Worm (Caenorhabditis elegans) whole organism, young adult: ENCODE results near the gene trx-3.

ENCODE experiments used
- B0261.1 ChIP-seq: sonication (generic microtip); optimal IDR thresholded peaks from 2 replicates; lab custom pipeline; 2016; ENCODE audit warnings: mild to moderate bottlenecking, missing genetic modification characterization, moderate library complexity, missing compliant biosample characterization
- B0336.3 ChIP-seq: fragments of 200-800 bp; sonication (Bioruptor generic); IDR thresholded peaks from 2 replicates; pipeline ENCODE4 v1.3.6; 2022; ENCODE audit warnings: missing genetic modification characterization, missing compliant biosample characterization
- F10E7.11 ChIP-seq: sonication (generic microtip); optimal IDR thresholded peaks from 2 replicates; lab custom pipeline; 2017; ENCODE audit warnings: mild to moderate bottlenecking, missing genetic modification characterization, moderate library complexity, missing compliant biosample characterization
- F37B4.10 ChIP-seq: fragments of 200-800 bp; sonication (Bioruptor generic); IDR thresholded peaks from 2 replicates; pipeline ENCODE4 v1.3.6; 2022; ENCODE audit warnings: missing genetic modification characterization, missing compliant biosample characterization
- F49E8.2 ChIP-seq: sonication (generic microtip); optimal IDR thresholded peaks from 3 replicates; lab custom pipeline; 2017; ENCODE audit warnings: missing genetic modification characterization, mild to moderate bottlenecking, missing compliant biosample characterization, antibody characterized with exemption, moderate library complexity; ENCODE audit not compliant: insufficient read depth
- F55B11.4 ChIP-seq: sonication (generic microtip); optimal IDR thresholded peaks from 2 replicates; lab custom pipeline; 2016; ENCODE audit warnings: missing compliant biosample characterization, missing genetic modification characterization, borderline replicate concordance; ENCODE audit not compliant: insufficient read depth
- F57C9.4 ChIP-seq: sonication (generic microtip); optimal IDR thresholded peaks from 2 replicates; lab custom pipeline; 2017; ENCODE audit warnings: mild to moderate bottlenecking, missing genetic modification characterization, missing compliant biosample characterization
- T07F8.4 ChIP-seq: sonication (generic microtip); optimal IDR thresholded peaks from 2 replicates; lab custom pipeline; 2016; ENCODE audit warnings: mild to moderate bottlenecking, missing genetic modification characterization, moderate library complexity, missing compliant biosample characterization
- Y79H2A.3 ChIP-seq: fragments of 200-800 bp; sonication (Bioruptor generic); conservative IDR thresholded peaks from 2 replicates; pipeline ENCODE4 v1.3.6; 2022; ENCODE audit warnings: missing genetic modification reagents, missing genetic modification characterization, missing compliant biosample characterization
- ZK185.1 ChIP-seq: sonication (generic microtip); optimal IDR thresholded peaks from 2 replicates; lab custom pipeline; 2016; ENCODE audit warnings: mild to moderate bottlenecking, missing genetic modification characterization, missing compliant biosample characterization; ENCODE audit not compliant: poor library complexity, severe bottlenecking
- ama-1 ChIP-seq, 3 experiments: fragments of 150-350 bp in 1 of 3; sonication (generic microtip) in 2 of 3; optimal IDR thresholded peaks; 2 replicates each; lab custom pipeline; 2014 to 2018; ENCODE audit warnings: missing biosample characterization in 2 of 3, missing genetic modification characterization in 2 of 3, missing genetic modification reagents in 2 of 3
- aptf-2 ChIP-seq: fragments of 200-800 bp; sonication (Bioruptor generic); conservative IDR thresholded peaks from 2 replicates; pipeline ENCODE4 v1.3.6; 2022; ENCODE audit warnings: missing genetic modification reagents, missing genetic modification characterization, missing compliant biosample characterization
- attf-5 ChIP-seq: fragments of 200-800 bp; sonication (Bioruptor generic); optimal IDR thresholded peaks from 2 replicates; lab custom pipeline; 2018; ENCODE audit warnings: mild to moderate bottlenecking, missing genetic modification characterization, missing compliant biosample characterization
- ccch-3 ChIP-seq: fragments of 200-800 bp; sonication (Bioruptor generic); optimal IDR thresholded peaks from 2 replicates; lab custom pipeline; 2018; ENCODE audit warnings: mild to moderate bottlenecking, missing genetic modification characterization, missing compliant biosample characterization
- cebp-2 ChIP-seq: fragments of 200-800 bp; sonication (Bioruptor generic); IDR thresholded peaks from 2 replicates; pipeline ENCODE4 v1.3.6; 2022; ENCODE audit warnings: missing genetic modification characterization, missing compliant biosample characterization
- ceh-40 ChIP-seq: fragments of 200-800 bp; sonication (Bioruptor generic); IDR thresholded peaks from 2 replicates; pipeline ENCODE4 v1.3.6; 2022; ENCODE audit warnings: missing genetic modification characterization, missing compliant biosample characterization
- dpff-1 ChIP-seq: sonication (generic microtip); optimal IDR thresholded peaks from 2 replicates; lab custom pipeline; 2017; ENCODE audit warnings: mild to moderate bottlenecking, missing genetic modification characterization, missing compliant biosample characterization
- egl-18 ChIP-seq: fragments of 200-800 bp; sonication (Bioruptor generic); IDR thresholded peaks from 2 replicates; pipeline ENCODE4 v1.3.6; 2022; ENCODE audit warnings: missing genetic modification reagents, missing genetic modification characterization, missing compliant biosample characterization
- hlh-12 ChIP-seq: sonication (generic microtip); optimal IDR thresholded peaks from 2 replicates; lab custom pipeline; 2016; ENCODE audit warnings: missing genetic modification characterization, missing compliant biosample characterization
- hlh-26 ChIP-seq: fragments of 200-800 bp; sonication (Bioruptor generic); conservative IDR thresholded peaks from 2 replicates; pipeline ENCODE4 v1.3.6; 2022; ENCODE audit warnings: missing genetic modification reagents, missing genetic modification characterization, missing compliant biosample characterization
- hrde-1 ChIP-seq: sonication (generic microtip); optimal IDR thresholded peaks from 2 replicates; lab custom pipeline; 2016; ENCODE audit warnings: missing genetic modification characterization, mild to moderate bottlenecking, missing compliant biosample characterization, moderate library complexity, missing genotype, missing genetic modification reagents, borderline replicate concordance
- lag-1 ChIP-seq: fragments of 200-800 bp; sonication (Bioruptor generic); IDR thresholded peaks from 2 replicates; pipeline ENCODE4 v1.3.6; 2022; ENCODE audit warnings: missing genetic modification reagents, missing genetic modification characterization, missing compliant biosample characterization
- let-526 ChIP-seq: fragments of 200-800 bp; sonication (Bioruptor generic); IDR thresholded peaks from 2 replicates; pipeline ENCODE4 v1.3.6; 2022; ENCODE audit warnings: missing genetic modification reagents, missing genetic modification characterization, missing compliant biosample characterization
- let-607 ChIP-seq, 2 experiments: fragments of 200-800 bp in 1 of 2; sonication (Bioruptor generic) in 1 of 2; sonication (generic microtip) in 1 of 2; optimal IDR thresholded peaks; 2 replicates each; lab custom pipeline; 2016 to 2018; ENCODE audit warnings: mild to moderate bottlenecking in 2 of 2, missing compliant biosample characterization in 2 of 2, missing genetic modification characterization in 2 of 2, moderate library complexity in 2 of 2, missing genotype in 1 of 2
- lin-26 ChIP-seq: fragments of 200-800 bp; sonication (Bioruptor generic); IDR thresholded peaks from 2 replicates; pipeline ENCODE4 v1.3.6; 2022; ENCODE audit warnings: missing genetic modification reagents, missing genetic modification characterization, missing compliant biosample characterization
- lsl-1 ChIP-seq: fragments of 200-800 bp; sonication (Bioruptor generic); optimal IDR thresholded peaks from 2 replicates; lab custom pipeline; 2018; ENCODE audit warnings: mild to moderate bottlenecking, missing genetic modification characterization, moderate library complexity, missing compliant biosample characterization
- madf-10 ChIP-seq: sonication (generic microtip); optimal IDR thresholded peaks from 2 replicates; lab custom pipeline; 2016; ENCODE audit warnings: mild to moderate bottlenecking, missing genetic modification characterization, missing compliant biosample characterization
- madf-8 ChIP-seq: fragments of 200-800 bp; sonication (Bioruptor generic); conservative IDR thresholded peaks from 2 replicates; pipeline ENCODE4 v1.3.6; 2022; ENCODE audit warnings: missing genetic modification reagents, missing genetic modification characterization, missing compliant biosample characterization
- mcd-1 ChIP-seq: fragments of 200-800 bp; sonication (Bioruptor generic); IDR thresholded peaks from 2 replicates; pipeline ENCODE4 v1.3.6; 2022; ENCODE audit warnings: missing genetic modification reagents, missing genetic modification characterization, missing compliant biosample characterization
- mel-28 ChIP-seq: sonication (generic microtip); optimal IDR thresholded peaks from 2 replicates; lab custom pipeline; 2016; ENCODE audit warnings: borderline replicate concordance, mild to moderate bottlenecking, missing genetic modification characterization, missing compliant biosample characterization
- mes-4 ChIP-seq: sonication (generic microtip); optimal IDR thresholded peaks from 2 replicates; lab custom pipeline; 2016; ENCODE audit warnings: missing genotype, missing genetic modification characterization, missing compliant biosample characterization
- nhr-120 ChIP-seq: fragments of 200-800 bp; sonication (Bioruptor generic); IDR thresholded peaks from 2 replicates; pipeline ENCODE4 v1.3.6; 2022; ENCODE audit warnings: missing genetic modification characterization, missing compliant biosample characterization
- nhr-179 ChIP-seq: sonication (generic microtip); optimal IDR thresholded peaks from 2 replicates; lab custom pipeline; 2016; ENCODE audit warnings: mild to moderate bottlenecking, missing genetic modification characterization, missing compliant biosample characterization
- nhr-27 ChIP-seq: fragments of 200-800 bp; sonication (Bioruptor generic); optimal IDR thresholded peaks from 2 replicates; lab custom pipeline; 2018; ENCODE audit warnings: mild to moderate bottlenecking, missing genetic modification characterization, moderate library complexity, missing compliant biosample characterization
- pbrm-1 ChIP-seq: fragments of 200-800 bp; sonication (Bioruptor generic); IDR thresholded peaks from 2 replicates; pipeline ENCODE4 v1.3.6; 2022; ENCODE audit warnings: missing genetic modification reagents, missing genetic modification characterization, missing compliant biosample characterization
- pha-4 ChIP-seq: fragments of 150-350 bp; sonication (generic microtip); optimal IDR thresholded peaks from 2 replicates; lab custom pipeline; 2014; ENCODE audit warnings: missing biosample characterization, missing genetic modification reagents, missing genetic modification characterization
- rcor-1 ChIP-seq: fragments of 200-800 bp; sonication (Bioruptor generic); IDR thresholded peaks from 2 replicates; pipeline ENCODE4 v1.3.6; 2022; ENCODE audit warnings: missing genetic modification reagents, missing genetic modification characterization, missing compliant biosample characterization
- repo-1 ChIP-seq: sonication (generic microtip); optimal IDR thresholded peaks from 2 replicates; lab custom pipeline; 2017; ENCODE audit warnings: mild to moderate bottlenecking, missing genetic modification characterization, missing compliant biosample characterization
- sdz-38 ChIP-seq: sonication (generic microtip); optimal IDR thresholded peaks from 2 replicates; lab custom pipeline; 2016; ENCODE audit warnings: missing genotype, missing genetic modification characterization, missing compliant biosample characterization
- sea-2 ChIP-seq: fragments of 200-800 bp; sonication (Bioruptor generic); IDR thresholded peaks from 2 replicates; pipeline ENCODE4 v1.3.6; 2022; ENCODE audit warnings: missing genetic modification characterization, missing compliant biosample characterization
- snpc-1.3 ChIP-seq: sonication (generic microtip); optimal IDR thresholded peaks from 2 replicates; lab custom pipeline; 2017; ENCODE audit warnings: missing genetic modification characterization, mild to moderate bottlenecking, missing compliant biosample characterization, antibody characterized with exemption, moderate library complexity, missing genotype, missing genetic modification reagents; ENCODE audit not compliant: insufficient read depth
- unc-130 ChIP-seq: sonication (generic microtip); optimal IDR thresholded peaks from 2 replicates; lab custom pipeline; 2016; ENCODE audit warnings: missing genetic modification reagents, missing genetic modification characterization, missing compliant biosample characterization
- unc-62 ChIP-seq: fragments of 150-350 bp; optimal IDR thresholded peaks from 2 replicates; lab custom pipeline; 2014; ENCODE audit warnings: missing biosample characterization, missing genetic modification reagents, missing genetic modification characterization
- xnd-1 ChIP-seq: sonication (generic microtip); optimal IDR thresholded peaks from 2 replicates; lab custom pipeline; 2016; ENCODE audit warnings: missing genotype, missing genetic modification reagents, missing genetic modification characterization, missing compliant biosample characterization
- zfh-2 ChIP-seq: fragments of 200-800 bp; sonication (Bioruptor generic); conservative IDR thresholded peaks from 2 replicates; pipeline ENCODE4 v1.3.6; 2022; ENCODE audit warnings: missing genetic modification reagents, missing genetic modification characterization, missing compliant biosample characterization
- ztf-18 ChIP-seq: sonication (generic microtip); optimal IDR thresholded peaks from 2 replicates; lab custom pipeline; 2016; ENCODE audit warnings: missing genotype, mild to moderate bottlenecking, missing genetic modification characterization, missing compliant biosample characterization
- ztf-22 ChIP-seq: fragments of 200-800 bp; sonication (Bioruptor generic); optimal IDR thresholded peaks from 2 replicates; lab custom pipeline; 2018; ENCODE audit warnings: mild to moderate bottlenecking, missing genetic modification characterization, moderate library complexity, missing compliant biosample characterization

The trx-3 gene

ce11 chrIV:4468046-4468727 lies 18.6 kb upstream of the trx-3 start:
- TF ChIP-seq ccch-3 (GFP tag; lab: Kevin White, UChicago): no peak
- TF ChIP-seq pha-4 (tag; lab: Kevin White, UChicago): peak; percentile 70
- no peak for TF ChIP-seq ztf-22 (GFP tag; lab: Kevin White, UChicago)
- peak; percentile 98 for TF ChIP-seq ama-1 (optimal IDR thresholded peaks at IDR 0.05; lab: Kevin White, UChicago)
- peak in 1 of 2 experiments; percentile 13 for TF ChIP-seq ama-1 (GFP tag; optimal IDR thresholded peaks at IDR 0.05; lab: Kevin White, UChicago)
- TF ChIP-seq rcor-1 (GFP tag; lab: Robert Waterston, UW): peak; percentile 12; the same call in 1 of the 2 replicates
- peak; percentile 92 for TF ChIP-seq lsl-1 (GFP tag; lab: Kevin White, UChicago)
- no peak; the same call in 1 of the 2 replicates for TF ChIP-seq lin-26 (GFP tag; lab: Robert Waterston, UW)
- TF ChIP-seq snpc-1.3 (tag; lab: Kevin White, UChicago): no peak
- peak; percentile 95 for TF ChIP-seq repo-1 (tag; lab: Kevin White, UChicago)
- TF ChIP-seq cebp-2 (GFP tag; lab: Robert Waterston, UW): no peak
- no peak for TF ChIP-seq ceh-40 (GFP tag; lab: Robert Waterston, UW)
- no peak for TF ChIP-seq sdz-38 (tag; lab: Kevin White, UChicago)
- peak; percentile 36 for TF ChIP-seq ztf-18
- no peak for TF ChIP-seq F55B11.4
- TF ChIP-seq F37B4.10 (GFP tag; lab: Robert Waterston, UW): no peak
- no peak for TF ChIP-seq zfh-2 (GFP tag; lab: Robert Waterston, UW)
- TF ChIP-seq F10E7.11 (tag; lab: Kevin White, UChicago): no peak
- no peak; the same call in 1 of the 2 replicates for TF ChIP-seq Y79H2A.3 (GFP tag; lab: Robert Waterston, UW)
- peak; percentile 67 for TF ChIP-seq attf-5 (GFP tag; lab: Kevin White, UChicago)
- peak; percentile 67 for TF ChIP-seq xnd-1 (tag; lab: Kevin White, UChicago)
- TF ChIP-seq egl-18 (GFP tag; lab: Robert Waterston, UW): no peak
- TF ChIP-seq hlh-26 (GFP tag; lab: Robert Waterston, UW): no peak
- TF ChIP-seq nhr-179 (tag; lab: Kevin White, UChicago): no peak
- peak; percentile 85 for TF ChIP-seq B0336.3
- TF ChIP-seq madf-8 (GFP tag; lab: Robert Waterston, UW): peak; percentile 59
- peak; percentile 56 for TF ChIP-seq mcd-1 (GFP tag; lab: Robert Waterston, UW)
- no peak for TF ChIP-seq lag-1 (GFP tag; lab: Robert Waterston, UW)
- TF ChIP-seq madf-10 (tag; lab: Kevin White, UChicago): peak; percentile 34
- TF ChIP-seq T07F8.4 (tag; lab: Kevin White, UChicago): no peak
- no peak; the same call in 1 of the 2 replicates for TF ChIP-seq pbrm-1 (GFP tag; lab: Robert Waterston, UW)
- peak; percentile 62 for TF ChIP-seq dpff-1 (tag; lab: Kevin White, UChicago)
- no peak for TF ChIP-seq unc-62
- no peak; the same call in 1 of the 2 replicates for TF ChIP-seq nhr-120 (GFP tag; lab: Robert Waterston, UW)
- no peak for TF ChIP-seq nhr-27 (tag; lab: Kevin White, UChicago)
- TF ChIP-seq unc-130 (GFP tag; lab: Kevin White, UChicago): no peak
- no peak for TF ChIP-seq mel-28
- TF ChIP-seq F57C9.4 (tag; lab: Kevin White, UChicago): peak; percentile 24
- no peak for TF ChIP-seq let-526 (GFP tag; lab: Robert Waterston, UW)
- TF ChIP-seq hlh-12 (tag; lab: Kevin White, UChicago): no peak
- no peak for TF ChIP-seq B0261.1 (tag; lab: Kevin White, UChicago)
- peak; percentile 7 to 43 for TF ChIP-seq let-607 (tag; optimal IDR thresholded peaks at IDR 0.05; lab: Kevin White, UChicago)
- no peak for TF ChIP-seq hrde-1 (tag; lab: Kevin White, UChicago)
- peak; percentile 67 for TF ChIP-seq F49E8.2
- TF ChIP-seq aptf-2 (GFP tag; lab: Robert Waterston, UW): no peak
- peak; percentile 53 for TF ChIP-seq ZK185.1 (tag; lab: Kevin White, UChicago)
- TF ChIP-seq sea-2 (GFP tag; lab: Robert Waterston, UW): no peak
- TF ChIP-seq mes-4 (tag; lab: Kevin White, UChicago): peak; percentile 8
